Worm (Caenorhabditis elegans) whole organism, L1 larva: ENCODE measurements around the gene K10D11.7.

Experiments
- fos-1 ChIP-seq: fragments of 150-350 bp; optimal IDR thresholded peaks from 2 replicates; lab custom pipeline; 2014; ENCODE audit warnings: missing biosample characterization, missing genetic modification characterization
- skn-1 ChIP-seq: fragments of 150-350 bp; optimal IDR thresholded peaks from 2 replicates; lab custom pipeline; 2014; ENCODE audit warnings: missing biosample characterization, missing genetic modification characterization
- ztf-11 ChIP-seq, 2 experiments: sonication (generic microtip); optimal IDR thresholded peaks; 2 replicates each; lab custom pipeline; 2016 to 2017; ENCODE audit warnings: missing genetic modification characterization in 2 of 2, missing biosample characterization in 1 of 2, missing compliant biosample characterization in 1 of 2
- ztf-4 ChIP-seq: fragments of 150-350 bp; optimal IDR thresholded peaks from 2 replicates; lab custom pipeline; 2014; ENCODE audit warnings: missing biosample characterization, missing genetic modification characterization

- TF ChIP-seq fos-1 (no peak), ztf-4 (tag; lab: Kevin White, UChicago) (no peak), ztf-11 (tag; optimal IDR thresholded peaks at IDR 0.05; lab: Kevin White, UChicago) (no peak), skn-1 (no peak)
These were observed 35.6 kb downstream of the K10D11.7 start, which contains the start of gene F55G11.7 for ce11 chrIV:12960136-12960535.
